Fruit fly (Drosophila melanogaster): Measurements from ENCODE around the gene RpS3A.

The RpS3A gene

DNA sequence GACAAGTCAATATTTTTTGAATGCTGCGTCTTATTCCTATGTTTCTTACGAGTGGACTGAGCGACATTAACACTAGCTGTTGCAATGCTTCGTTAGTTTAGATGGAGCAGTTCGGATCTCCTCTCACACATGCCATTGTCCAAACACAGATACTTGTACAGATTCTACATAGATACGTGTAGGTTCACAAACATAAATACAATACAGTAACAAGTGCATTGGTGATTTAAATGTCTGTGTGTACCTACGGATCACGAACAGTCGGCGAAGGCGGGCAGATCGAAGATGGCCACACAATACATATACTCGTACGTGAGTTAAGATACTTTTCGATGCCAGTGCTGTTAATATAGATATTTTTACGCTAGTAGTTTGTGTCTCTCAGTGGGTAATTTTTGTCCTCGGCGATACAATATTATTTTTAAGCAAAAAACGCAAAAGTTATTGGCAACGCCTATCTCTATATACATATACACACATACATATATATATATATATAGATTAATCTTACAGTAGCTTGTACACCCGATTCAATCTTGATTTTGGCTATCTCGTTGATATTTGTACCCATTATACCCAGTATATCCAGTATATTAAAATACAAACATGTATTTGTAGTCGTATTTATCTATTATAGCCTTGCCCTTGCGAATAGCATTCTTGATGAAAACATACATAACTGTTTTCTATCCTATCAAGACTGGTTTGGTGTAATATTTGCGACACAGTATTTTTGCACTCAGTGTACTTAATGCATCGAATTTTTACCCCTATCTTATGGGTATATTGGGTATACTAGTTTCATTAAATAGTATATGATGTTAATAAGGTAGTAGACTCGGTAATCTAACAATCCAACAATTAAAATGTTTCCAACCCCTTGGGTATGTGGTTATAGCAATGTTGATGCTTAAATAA is 10.5 kb downstream of the RpS3A start, which contains the start of gene ci (continued):
- peak; percentile 40 for TF ChIP-seq caup (GFP tag; optimal IDR thresholded peaks at IDR 0.05; ENCODE audit: severe bottlenecking)
- no peak for TF ChIP-seq Kr (GFP tag; optimal IDR thresholded peaks at IDR 0.05)
- TF ChIP-seq abd-A (tag; optimal IDR thresholded peaks at IDR 0.05), result no peak
- no peak for TF ChIP-seq tap (tag; optimal IDR thresholded peaks at IDR 0.05)
- no peak for TF ChIP-seq Abd-B (GFP tag; optimal IDR thresholded peaks at IDR 0.05)
- TF ChIP-seq CG9797 (GFP tag; optimal IDR thresholded peaks at IDR 0.05), result no peak
- no peak for TF ChIP-seq Dek (tag; optimal IDR thresholded peaks at IDR 0.05)
- TF ChIP-seq CG4617 (GFP tag; optimal IDR thresholded peaks at IDR 0.05; ENCODE audit: borderline replicate concordance), result no peak
- peak; percentile 71 for TF ChIP-seq CG8924 (tag; optimal IDR thresholded peaks at IDR 0.05)
- TF ChIP-seq h (optimal IDR thresholded peaks at IDR 0.05), result no peak
- no peak for TF ChIP-seq unpg (GFP tag; optimal IDR thresholded peaks at IDR 0.05)
- TF ChIP-seq Dad (GFP tag; optimal IDR thresholded peaks at IDR 0.05), result no peak
- TF ChIP-seq CG8944 (GFP tag; optimal IDR thresholded peaks at IDR 0.05), result no peak
- no peak for TF ChIP-seq gro (GFP tag; optimal IDR thresholded peaks at IDR 0.05)
- TF ChIP-seq Aef1 (GFP tag; IDR thresholded peaks at IDR 0.05), result no peak
- TF ChIP-seq dpn (GFP tag; optimal IDR thresholded peaks at IDR 0.05), result no peak
- TF ChIP-seq pfk (GFP tag; optimal IDR thresholded peaks at IDR 0.05), result peak; percentile 63
- no peak for TF ChIP-seq CG12155 (GFP tag; optimal IDR thresholded peaks at IDR 0.05)
- no peak for TF ChIP-seq run (tag; optimal IDR thresholded peaks at IDR 0.05)
- no peak for TF ChIP-seq ERR (GFP tag; optimal IDR thresholded peaks at IDR 0.05)
- TF ChIP-seq zf30C (GFP tag; optimal IDR thresholded peaks at IDR 0.05), result peak; percentile 45
- TF ChIP-seq CG4282 (GFP tag; optimal IDR thresholded peaks at IDR 0.05), result no peak
- TF ChIP-seq Dref (GFP tag; IDR thresholded peaks at IDR 0.05), result no peak
- peak; percentile 58; the same call in 1 of the 2 replicates for TF ChIP-seq rib (GFP tag; IDR thresholded peaks at IDR 0.05)
- TF ChIP-seq CG2875 (GFP tag; optimal IDR thresholded peaks at IDR 0.05), result no peak
- no peak for TF ChIP-seq Bteb2 (GFP tag; optimal IDR thresholded peaks at IDR 0.05)
- no peak for TF ChIP-seq CG5245 (GFP tag; optimal IDR thresholded peaks at IDR 0.05)
- TF ChIP-seq CG31365 (tag; optimal IDR thresholded peaks at IDR 0.05), result no peak
- no peak for TF ChIP-seq so (GFP tag; IDR thresholded peaks at IDR 0.05)
- no peak for TF ChIP-seq ems (GFP tag; optimal IDR thresholded peaks at IDR 0.05)
- TF ChIP-seq CG10979 (tag; optimal IDR thresholded peaks at IDR 0.05), result peak; percentile 32
- TF ChIP-seq Sox100B (GFP tag; optimal IDR thresholded peaks at IDR 0.05), result no peak
- no peak for TF ChIP-seq vnd (GFP tag; IDR thresholded peaks at IDR 0.05; ENCODE audit: partially characterized antibody)
- no peak for TF ChIP-seq org-1 (GFP tag; optimal IDR thresholded peaks at IDR 0.05)
- TF ChIP-seq ewg (GFP tag; optimal IDR thresholded peaks at IDR 0.05), result no peak
- TF ChIP-seq gfzf (GFP tag; optimal IDR thresholded peaks at IDR 0.05), result peak; percentile 16
- no peak for TF ChIP-seq CG2116 (GFP tag; optimal IDR thresholded peaks at IDR 0.05)
- no peak for TF ChIP-seq her (GFP tag; optimal IDR thresholded peaks at IDR 0.05)
- TF ChIP-seq CG15269 (tag; optimal IDR thresholded peaks at IDR 0.05), result peak; percentile 6
- no peak for TF ChIP-seq CG9932 (GFP tag; IDR thresholded peaks at IDR 0.05)
- no peak for TF ChIP-seq H15 (GFP tag; IDR thresholded peaks at IDR 0.05)
- no peak for TF ChIP-seq E2f1 (GFP tag; IDR thresholded peaks at IDR 0.05)
- peak; percentile 98 for TF ChIP-seq pros (GFP tag; optimal IDR thresholded peaks at IDR 0.05)
- no peak for TF ChIP-seq Blimp-1 (GFP tag; optimal IDR thresholded peaks at IDR 0.05)
- peak; percentile 47 for TF ChIP-seq CG15601 (tag; optimal IDR thresholded peaks at IDR 0.05)
- TF ChIP-seq CG3847 (GFP tag; IDR thresholded peaks at IDR 0.05), result no peak
- no peak for TF ChIP-seq CG7963 (GFP tag; IDR thresholded peaks at IDR 0.05; ENCODE audit: partially characterized antibody)
- no peak for TF ChIP-seq CG3726 (GFP tag; IDR thresholded peaks at IDR 0.05)
- peak; percentile 45 for TF ChIP-seq CG33557 (GFP tag; optimal IDR thresholded peaks at IDR 0.05)

Measured in whole organism, embryonic.